Fruit fly (Drosophila melanogaster): Measurements from ENCODE around the gene Polr2J.

Polr2J gene

dm6 chr2L:17429788-17430587 lies 19.8 kb upstream of the Polr2J start (continued):
- TF ChIP-seq Hr3 (GFP tag; optimal IDR thresholded peaks at IDR 0.05) (peak; percentile 96), oc (tag; optimal IDR thresholded peaks at IDR 0.05) (peak; percentile 53), fd64A (GFP tag; optimal IDR thresholded peaks at IDR 0.05) (peak; percentile 63), CG8765 (GFP tag; IDR thresholded peaks at IDR 0.05) (no peak), stwl (tag; optimal IDR thresholded peaks at IDR 0.05) (peak; percentile 19), cato (GFP tag; optimal IDR thresholded peaks at IDR 0.05; ENCODE audit: borderline replicate concordance) (peak; percentile 85), CG31224 (GFP tag; IDR thresholded peaks at IDR 0.05) (peak; percentile 80), CG15269 (tag; optimal IDR thresholded peaks at IDR 0.05) (peak; percentile 80), CG1603 (tag; optimal IDR thresholded peaks at IDR 0.05) (peak; percentile 20), CG17829 (tag; optimal IDR thresholded peaks at IDR 0.05) (peak; percentile 98), CG7745 (tag; optimal IDR thresholded peaks at IDR 0.05) (no peak), CG11696 (GFP tag; IDR thresholded peaks at IDR 0.05) (peak; percentile 74), CG3995 (GFP tag; optimal IDR thresholded peaks at IDR 0.05) (peak; percentile 55), CG43689 (GFP tag; IDR thresholded peaks at IDR 0.05) (peak; percentile 87), ash1 (GFP tag; optimal IDR thresholded peaks at IDR 0.05) (no peak), Doc2 (GFP tag; IDR thresholded peaks at IDR 0.05) (peak; percentile 88), org-1 (GFP tag; optimal IDR thresholded peaks at IDR 0.05) (peak; percentile 96), CG10979 (tag; optimal IDR thresholded peaks at IDR 0.05) (peak; percentile 98), bsh (GFP tag; optimal IDR thresholded peaks at IDR 0.05) (peak; percentile 73 to 97), pnt (GFP tag; optimal IDR thresholded peaks at IDR 0.05) (peak; percentile 38), Drgx (GFP tag; IDR thresholded peaks at IDR 0.05) (peak; percentile 81), ssp (GFP tag; IDR thresholded peaks at IDR 0.05) (peak; percentile 64), Doc3 (GFP tag; IDR thresholded peaks at IDR 0.05; ENCODE audit: partially characterized antibody) (no peak), CG9215 (GFP tag; IDR thresholded peaks at IDR 0.05) (peak; percentile 84), CG14667 (GFP tag; IDR thresholded peaks at IDR 0.05) (peak; percentile 90), Abd-B (GFP tag; optimal IDR thresholded peaks at IDR 0.05) (peak; percentile 97), CG8359 (GFP tag; optimal IDR thresholded peaks at IDR 0.05; ENCODE audit: borderline replicate concordance) (peak; percentile 88), CG16863 (GFP tag; optimal IDR thresholded peaks at IDR 0.05) (peak; percentile 36), CG12219 (GFP tag; optimal IDR thresholded peaks at IDR 0.05) (peak; percentile 89), Dfd (GFP tag; optimal IDR thresholded peaks at IDR 0.05) (no peak), dmrt99B (tag; optimal IDR thresholded peaks at IDR 0.05) (peak; percentile 100), btn (GFP tag; optimal IDR thresholded peaks at IDR 0.05) (no peak), Oli (tag; optimal IDR thresholded peaks at IDR 0.05) (peak; percentile 98), HmgZ (tag; optimal IDR thresholded peaks at IDR 0.05) (peak; percentile 88), mam (GFP tag; optimal IDR thresholded peaks at IDR 0.05) (peak; percentile 56), vnd (GFP tag; IDR thresholded peaks at IDR 0.05; ENCODE audit: partially characterized antibody) (no peak), HLHmδ (GFP tag; optimal IDR thresholded peaks at IDR 0.05) (no peak), fd102C (GFP tag; optimal IDR thresholded peaks at IDR 0.05) (no peak), CG11093 (GFP tag; IDR thresholded peaks at IDR 0.05) (peak; percentile 92), scrt (GFP tag; optimal IDR thresholded peaks at IDR 0.05) (peak; percentile 91), sna (GFP tag; IDR thresholded peaks at IDR 0.05; ENCODE audit: partially characterized antibody) (no peak), HHEX (GFP tag; optimal IDR thresholded peaks at IDR 0.05) (peak; percentile 94), Atf6 (GFP tag; IDR thresholded peaks at IDR 0.05) (peak; percentile 93), CG8944 (GFP tag; optimal IDR thresholded peaks at IDR 0.05) (peak; percentile 13), jing (GFP tag; optimal IDR thresholded peaks at IDR 0.05) (peak; percentile 53), CG11560 (tag; IDR thresholded peaks at IDR 0.05) (peak; percentile 78; the same call in 2 of the 3 replicates), grn (GFP tag; optimal IDR thresholded peaks at IDR 0.05) (no peak), dm (GFP tag; optimal IDR thresholded peaks at IDR 0.05) (no peak), disco-r (GFP tag; optimal IDR thresholded peaks at IDR 0.05) (peak; percentile 26)
